Worm (Caenorhabditis elegans) whole organism, mixed stage, embryonic: Measurements from ENCODE around the gene F17H10.4.

Source experiments
- lsy-2 ChIP-seq: fragments of 150-350 bp; optimal IDR thresholded peaks from 2 replicates; lab custom pipeline; 2014; ENCODE audit warnings: missing biosample characterization, missing genetic modification characterization
- ztf-11 ChIP-seq: fragments of 150-350 bp; optimal IDR thresholded peaks from 2 replicates; lab custom pipeline; 2014; ENCODE audit warnings: missing biosample characterization, missing genetic modification characterization

- no peak for TF ChIP-seq ztf-11 (tag; lab: Kevin White, UChicago)
- TF ChIP-seq lsy-2 = no peak
These were observed 20.8 kb upstream of the F17H10.4 start for ce11 chrX:13147105-13147504.
